Worm (Caenorhabditis elegans): Measurements from ENCODE around the gene W06D12.6.

ce11 chrV:17746959-17747358 is 41.0 kb downstream of the W06D12.6 start, which contains the start of gene twk-36:
- TF ChIP-seq T23F11.4 (GFP tag; optimal IDR thresholded peaks at IDR 0.05) = no peak
- TF ChIP-seq pax-1 (tag; optimal IDR thresholded peaks at IDR 0.05) = no peak
- TF ChIP-seq madf-2 (tag; optimal IDR thresholded peaks at IDR 0.05) = no peak
- no peak for TF ChIP-seq tbx-2 (tag; optimal IDR thresholded peaks at IDR 0.05)
- no peak for TF ChIP-seq rnt-1 (tag; optimal IDR thresholded peaks at IDR 0.05)
- no peak for TF ChIP-seq ceh-22 (tag; optimal IDR thresholded peaks at IDR 0.05)
- no peak for TF ChIP-seq ahr-1 (tag; optimal IDR thresholded peaks at IDR 0.05)

All from whole organism, late embryonic.